Fruit fly (Drosophila melanogaster) whole organism, larva: ENCODE results near the gene Sur-8.

Experiments
- noc ChIP-seq: fragments of 200-800 bp; sonication (Bioruptor generic); optimal IDR thresholded peaks from 3 replicates; lab custom pipeline; 2019; ENCODE audit warnings: missing biosample characterization, mild to moderate bottlenecking, missing genetic modification characterization, moderate library complexity

Sur-8 gene

dm6 chr3R:17410808-17411207 lies 8.5 kb upstream of the Sur-8 start, which contains the start of gene CG5863:
CG5863 (plus strand) TSS chr3R:17411108.
- no peak for TF ChIP-seq noc (tag; lab: Kevin White, UChicago)

- no peak for TF ChIP-seq noc (tag; lab: Kevin White, UChicago)
Measured at dm6 chr3R:17409319-17409718, 7.0 kb upstream of the Sur-8 start, which contains the start of gene CG5860. CG5860 (plus strand) TSS chr3R:17409619.

dm6 chr3R:17407576-17407975 lies 5.3 kb upstream of the Sur-8 start, which contains the start of gene CG17283:
CG17283 (plus strand) TSS chr3R:17407876.
- no peak for TF ChIP-seq noc (tag; lab: Kevin White, UChicago)

DNA sequence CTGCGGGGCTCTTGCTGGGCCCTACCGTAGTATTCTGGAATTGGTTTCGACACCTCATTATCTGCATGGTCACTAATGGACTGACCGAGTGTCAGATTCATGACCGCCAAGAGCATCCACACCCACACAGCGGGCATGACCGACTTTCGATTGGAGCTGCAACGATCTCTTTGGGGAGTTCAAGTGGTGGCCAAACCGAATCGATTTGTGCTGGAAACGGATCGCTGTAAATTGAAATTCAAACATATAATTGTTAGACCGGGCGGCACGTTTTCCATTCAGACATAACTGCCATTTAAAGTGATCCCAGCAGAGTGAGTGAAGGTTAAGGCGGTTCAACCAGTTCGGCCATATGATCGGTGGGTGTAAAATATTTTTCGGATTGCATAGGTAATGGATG lies 4.1 kb upstream of the Sur-8 start, which contains the start of the genes CG42824 and CG42798:
Gene CG42824, minus strand, starts transcription at position 101 of the 400 bp plus-strand sequence.
Gene CG42798, plus strand, starts transcription at position 268 of the 400 bp plus-strand sequence.
- no peak for TF ChIP-seq noc (tag; lab: Kevin White, UChicago)

- no peak for TF ChIP-seq noc (tag; lab: Kevin White, UChicago)
Measured at dm6 chr3R:17405009-17405408, 2.7 kb upstream of the Sur-8 start, which contains the start of gene CG42823. CG42823 (minus strand) TSS chr3R:17405109.

dm6 chr3R:17404155-17404554 lies 1.8 kb upstream of the Sur-8 start:
- TF ChIP-seq noc (tag; lab: Kevin White, UChicago) = peak; percentile 48

DNA sequence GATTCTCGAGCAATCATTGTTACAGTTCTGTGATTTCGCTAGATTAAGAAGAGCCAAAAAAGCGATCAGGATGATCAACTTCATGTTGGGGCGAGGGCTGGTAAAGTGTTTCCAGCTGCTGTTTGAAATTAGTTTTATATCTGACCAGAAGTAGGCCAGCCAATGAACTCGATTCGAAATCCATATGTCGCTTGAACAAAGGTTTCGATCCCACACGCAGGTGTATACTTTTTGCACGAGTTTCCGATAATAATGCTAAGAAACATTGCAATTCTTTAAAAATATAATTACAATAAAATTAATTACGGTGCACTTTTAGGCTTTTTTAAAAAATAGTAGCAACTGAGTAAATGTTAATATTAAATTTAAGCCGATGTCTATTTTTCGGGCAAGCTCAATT lies 1.3 kb upstream of the Sur-8 start, which contains the start of gene CG34280:
Gene CG34280, minus strand, starts transcription at position 101 of the 400 bp plus-strand sequence.
- no peak for TF ChIP-seq noc (tag; lab: Kevin White, UChicago)

- TF ChIP-seq noc (tag; lab: Kevin White, UChicago) = no peak
Measured at dm6 chr3R:17403188-17403587, 873 bp upstream of the Sur-8 start, which contains the start of gene CG34279. CG34279 (minus strand) TSS chr3R:17403288.

DNA sequence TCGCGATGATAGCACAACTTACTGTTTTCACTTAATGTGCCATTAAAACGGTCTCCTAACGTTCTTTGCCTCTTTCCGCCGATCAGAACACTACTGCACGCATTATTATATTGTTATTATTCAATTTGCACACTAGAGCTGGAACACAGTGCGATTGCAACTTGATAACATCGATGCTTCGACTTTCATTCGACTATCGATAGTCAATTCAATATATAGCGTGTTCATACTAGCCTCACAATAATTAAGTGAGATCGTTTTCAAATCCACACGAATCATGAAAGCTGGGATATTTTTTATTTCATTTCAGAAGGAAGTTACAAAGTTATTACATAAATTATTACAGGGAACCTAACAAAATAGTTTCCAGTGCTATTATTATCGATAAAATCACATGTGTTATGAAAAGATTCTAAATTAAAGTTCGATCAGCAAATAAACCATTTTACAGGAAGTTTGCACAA lies 994 bp downstream of the Sur-8 start:
- TF ChIP-seq noc (tag; lab: Kevin White, UChicago) = no peak

DNA sequence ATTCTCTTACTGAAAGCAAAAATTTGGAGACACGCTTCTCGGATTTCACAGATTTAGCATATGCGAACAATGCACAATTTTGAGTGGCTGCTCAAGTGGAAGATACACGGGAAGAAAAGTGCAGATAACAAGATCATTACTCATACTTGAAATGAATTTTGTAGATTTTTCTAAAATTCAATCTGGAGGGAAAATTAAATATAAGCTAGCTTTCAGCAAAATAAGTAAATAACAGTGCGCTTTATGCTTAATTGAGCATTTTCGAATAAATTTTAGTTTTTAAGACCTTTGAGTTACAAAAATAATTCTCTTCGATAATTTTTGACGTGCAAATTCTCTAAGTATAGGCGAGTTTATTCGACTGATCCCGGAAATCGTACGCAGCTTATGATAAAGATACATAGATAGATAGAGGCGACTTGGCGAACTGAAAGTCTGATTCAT lies 1.6 kb downstream of the Sur-8 start:
- TF ChIP-seq noc (tag; lab: Kevin White, UChicago) = no peak

- no peak for TF ChIP-seq noc (tag; lab: Kevin White, UChicago)
Measured at dm6 chr3R:17400102-17400501, 2.2 kb downstream of the Sur-8 start.

DNA sequence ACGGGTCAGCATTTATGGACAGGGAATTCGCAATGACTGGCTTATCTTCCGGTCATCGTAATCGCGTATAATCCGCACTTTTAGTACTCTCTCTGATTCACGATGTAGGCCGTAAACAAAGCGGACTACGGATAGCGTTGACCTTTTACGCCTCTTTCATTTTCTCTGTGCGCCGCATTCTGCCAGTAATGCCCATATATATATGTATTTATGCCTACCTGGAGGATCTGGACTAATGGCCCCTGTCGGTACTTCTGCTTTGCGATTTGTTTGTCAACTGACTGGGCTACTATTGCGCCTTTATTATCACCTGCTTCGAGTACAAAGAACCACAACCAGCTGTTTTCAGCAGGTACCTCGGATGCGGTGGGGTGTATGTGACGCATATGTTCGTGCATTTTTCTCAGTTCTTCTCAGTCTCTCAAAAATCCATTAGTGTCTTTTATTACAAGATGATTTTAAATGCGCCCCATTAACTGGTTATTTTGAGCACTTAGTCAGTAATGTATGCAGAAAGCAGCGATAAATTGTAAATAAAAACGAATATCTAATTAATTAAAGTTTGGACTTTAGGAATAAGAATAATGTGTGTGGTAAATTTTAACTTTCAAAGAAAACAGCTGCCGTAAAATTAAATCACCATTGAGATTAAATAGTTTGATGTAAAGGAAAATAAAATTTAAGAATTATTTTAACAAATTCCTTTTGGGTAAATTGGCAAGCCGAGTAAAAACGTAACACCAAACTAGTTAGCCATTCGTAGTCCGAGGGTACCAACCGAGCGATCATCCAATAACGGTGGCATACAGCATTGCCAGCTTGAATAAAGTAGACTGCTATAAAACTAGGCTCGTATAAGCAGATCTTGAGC lies 7.8 kb downstream of the Sur-8 start, which contains the start of gene CREG:
Gene CREG, minus strand, starts transcription at position 323 of the 871 bp plus-strand sequence.
- peak; percentile 69 for TF ChIP-seq noc (tag; lab: Kevin White, UChicago)

DNA sequence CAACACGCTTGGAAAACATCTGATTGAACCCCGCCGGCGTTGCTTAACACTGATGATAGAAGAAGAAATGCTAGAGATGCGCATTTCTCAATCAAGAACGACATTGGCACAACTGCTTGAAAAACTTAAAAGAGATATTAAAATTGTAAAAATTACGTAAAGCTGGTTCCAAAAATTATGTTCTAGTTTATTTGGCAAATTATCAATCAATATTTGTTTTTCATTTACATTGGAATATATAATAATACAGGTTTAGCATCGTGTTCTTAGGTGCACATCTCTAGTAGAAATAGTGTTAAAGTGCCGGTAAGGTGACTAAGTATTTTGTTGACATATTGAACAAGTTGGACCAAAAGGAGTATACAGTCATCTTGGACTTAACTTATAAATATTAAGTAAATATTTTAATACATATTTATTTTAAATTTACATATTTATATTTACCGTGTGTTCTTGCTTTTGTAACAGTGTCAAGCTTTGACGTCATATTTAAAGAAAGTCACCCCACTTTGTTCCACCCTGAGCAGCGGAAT lies 10.9 kb downstream of the Sur-8 start, which contains the start of the genes Brf and sds22:
Gene Brf, minus strand, starts transcription at position 25 of the 533 bp plus-strand sequence.
Gene sds22, plus strand, starts transcription at position 282 of the 533 bp plus-strand sequence.
- peak; percentile 97 for TF ChIP-seq noc (tag; lab: Kevin White, UChicago)

DNA sequence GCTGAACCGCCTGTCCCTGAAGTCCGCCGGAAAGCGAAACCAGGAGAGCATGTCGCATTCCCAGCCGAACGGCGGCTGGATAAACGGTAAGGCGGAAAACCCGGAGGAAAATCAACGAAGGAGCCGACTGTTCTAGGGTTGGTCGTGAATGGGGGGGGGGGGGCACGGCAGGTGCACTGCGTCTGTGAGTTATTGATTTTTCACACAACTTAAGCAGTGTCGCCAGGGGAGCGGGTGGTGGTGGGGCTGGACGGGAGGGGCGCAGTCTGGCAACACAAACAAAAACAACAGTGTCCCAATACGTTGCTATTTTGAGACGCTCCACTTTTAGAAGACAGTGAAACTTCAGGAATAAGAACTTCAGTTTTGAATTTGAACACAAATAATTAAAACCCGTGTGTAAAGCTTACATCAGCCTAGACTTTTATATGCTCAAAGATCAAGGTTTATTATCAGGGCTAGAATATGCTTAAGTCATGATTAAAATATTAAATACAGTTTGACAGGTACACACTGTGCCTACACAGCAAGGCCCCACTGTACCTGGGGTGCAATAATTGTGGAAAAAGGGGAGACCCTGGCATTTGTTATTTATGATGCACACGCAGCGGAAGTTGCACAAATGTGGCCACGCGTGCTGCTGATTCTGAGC lies 16.0 kb downstream of the Sur-8 start:
- TF ChIP-seq noc (tag; lab: Kevin White, UChicago) = peak; percentile 32

- TF ChIP-seq noc (tag; lab: Kevin White, UChicago) = no peak
Measured at dm6 chr3R:17385329-17386019, 16.8 kb downstream of the Sur-8 start.
